Worm (Caenorhabditis elegans) whole organism, L2 larva: ENCODE data around the gene mnr-1.

Source experiments
- F13H6.1 ChIP-seq: sonication (generic microtip); optimal IDR thresholded peaks from 2 replicates; lab custom pipeline; 2016; ENCODE audit warnings: missing genetic modification characterization, missing compliant biosample characterization
- R02D3.7 ChIP-seq: fragments of 150-350 bp; optimal IDR thresholded peaks from 2 replicates; lab custom pipeline; 2014; ENCODE audit warnings: missing biosample characterization, missing genetic modification characterization
- Y55F3AM.14 ChIP-seq: fragments of 200-800 bp; sonication (Bioruptor generic); optimal IDR thresholded peaks from 2 replicates; lab custom pipeline; 2018; ENCODE audit warnings: mild to moderate bottlenecking, missing genetic modification characterization, missing compliant biosample characterization
- alr-1 ChIP-seq: fragments of 150-350 bp; optimal IDR thresholded peaks from 2 replicates; lab custom pipeline; 2014; ENCODE audit warnings: missing biosample characterization, missing genetic modification characterization
- aly-2 ChIP-seq: fragments of 150-350 bp; optimal IDR thresholded peaks from 2 replicates; lab custom pipeline; 2014; ENCODE audit warnings: missing biosample characterization, missing genetic modification characterization
- ama-1 ChIP-seq: fragments of 150-350 bp; optimal IDR thresholded peaks from 2 replicates; lab custom pipeline; 2018; ENCODE audit warnings: inconsistent platforms
- ceh-16 ChIP-seq: fragments of 150-350 bp; optimal IDR thresholded peaks from 2 replicates; lab custom pipeline; 2014; ENCODE audit warnings: missing biosample characterization, missing genetic modification characterization
- ceh-82 ChIP-seq: fragments of 150-350 bp; optimal IDR thresholded peaks from 2 replicates; lab custom pipeline; 2014; ENCODE audit warnings: missing biosample characterization, missing genetic modification characterization
- crh-2 ChIP-seq: sonication (generic microtip); optimal IDR thresholded peaks from 2 replicates; lab custom pipeline; 2017; ENCODE audit warnings: missing biosample characterization, missing genetic modification characterization
- dmd-4 ChIP-seq: sonication (generic microtip); optimal IDR thresholded peaks from 2 replicates; lab custom pipeline; 2017; ENCODE audit warnings: missing biosample characterization, missing genetic modification characterization
- fos-1 ChIP-seq: fragments of 150-350 bp; optimal IDR thresholded peaks from 2 replicates; lab custom pipeline; 2014; ENCODE audit warnings: missing biosample characterization, missing genetic modification characterization
- gmeb-1 ChIP-seq: fragments of 150-350 bp; optimal IDR thresholded peaks from 2 replicates; lab custom pipeline; 2014; ENCODE audit warnings: missing biosample characterization, missing genetic modification characterization
- lin-11 ChIP-seq: fragments of 150-350 bp; sonication (generic microtip); optimal IDR thresholded peaks from 2 replicates; lab custom pipeline; 2014; ENCODE audit warnings: missing biosample characterization, missing genetic modification characterization, inconsistent platforms, mixed read lengths
- lin-13 ChIP-seq: fragments of 150-350 bp; optimal IDR thresholded peaks from 2 replicates; lab custom pipeline; 2014; ENCODE audit warnings: missing biosample characterization, missing genetic modification reagents, missing genetic modification characterization
- lsy-2 ChIP-seq, 2 experiments: fragments of 150-350 bp in 1 of 2; sonication (generic microtip) in 1 of 2; optimal IDR thresholded peaks; 2 replicates each; lab custom pipeline; 2014 to 2017; ENCODE audit warnings: missing biosample characterization in 2 of 2, missing genetic modification characterization in 2 of 2
- mab-5 ChIP-seq: fragments of 150-350 bp; optimal IDR thresholded peaks from 2 replicates; lab custom pipeline; 2014; ENCODE audit warnings: missing biosample characterization, missing genetic modification characterization
- mbf-1 ChIP-seq: sonication (generic microtip); optimal IDR thresholded peaks from 2 replicates; lab custom pipeline; 2017; ENCODE audit warnings: missing biosample characterization, missing genetic modification characterization
- mdl-1 ChIP-seq, 2 experiments: fragments of 150-350 bp in 1 of 2; sonication (generic microtip) in 1 of 2; optimal IDR thresholded peaks; 2 replicates each; lab custom pipeline; 2017; ENCODE audit warnings: missing biosample characterization in 2 of 2, missing genetic modification characterization in 2 of 2
- nhr-10 ChIP-seq: sonication (generic microtip); optimal IDR thresholded peaks from 2 replicates; lab custom pipeline; 2017; ENCODE audit warnings: missing biosample characterization, missing genetic modification characterization
- nhr-12 ChIP-seq: fragments of 150-350 bp; optimal IDR thresholded peaks from 2 replicates; lab custom pipeline; 2014; ENCODE audit warnings: missing biosample characterization, missing genetic modification characterization
- nhr-129 ChIP-seq: fragments of 150-350 bp; optimal IDR thresholded peaks from 2 replicates; lab custom pipeline; 2014; ENCODE audit warnings: missing biosample characterization, missing genetic modification characterization
- nhr-23 ChIP-seq: fragments of 150-350 bp; optimal IDR thresholded peaks from 2 replicates; lab custom pipeline; 2014; ENCODE audit warnings: missing biosample characterization, missing genetic modification reagents, missing genetic modification characterization
- nhr-237 ChIP-seq: fragments of 150-350 bp; optimal IDR thresholded peaks from 2 replicates; lab custom pipeline; 2014; ENCODE audit warnings: missing biosample characterization, missing genetic modification characterization
- nhr-25 ChIP-seq: fragments of 150-350 bp; sonication (generic microtip); optimal IDR thresholded peaks from 3 replicates; lab custom pipeline; 2014; ENCODE audit warnings: missing biosample characterization, missing genetic modification characterization
- nhr-6 ChIP-seq: fragments of 150-350 bp; optimal IDR thresholded peaks from 2 replicates; lab custom pipeline; 2014; ENCODE audit warnings: missing biosample characterization, missing genetic modification characterization
- nhr-77 ChIP-seq: fragments of 150-350 bp; optimal IDR thresholded peaks from 2 replicates; lab custom pipeline; 2014; ENCODE audit warnings: missing biosample characterization, missing genetic modification characterization
- peb-1 ChIP-seq: fragments of 150-350 bp; optimal IDR thresholded peaks from 2 replicates; lab custom pipeline; 2014; ENCODE audit warnings: missing biosample characterization, missing genetic modification characterization
- sem-4 ChIP-seq: fragments of 150-350 bp; optimal IDR thresholded peaks from 2 replicates; lab custom pipeline; 2014; ENCODE audit warnings: missing biosample characterization, missing genetic modification reagents, missing genetic modification characterization
- sma-9 ChIP-seq, 2 experiments: fragments of 150-350 bp in 1 of 2; sonication (generic microtip) in 1 of 2; optimal IDR thresholded peaks; 2 replicates each; lab custom pipeline; 2014 to 2016; ENCODE audit warnings: missing genetic modification characterization in 2 of 2, mild to moderate bottlenecking in 1 of 2, missing biosample characterization in 1 of 2, missing compliant biosample characterization in 1 of 2, missing genetic modification reagents in 1 of 2, moderate library complexity in 1 of 2
- snpc-4 ChIP-seq: fragments of 150-350 bp; optimal IDR thresholded peaks from 2 replicates; lab custom pipeline; 2014; ENCODE audit warnings: missing biosample characterization, missing genetic modification characterization
- unc-39 ChIP-seq: fragments of 150-350 bp; optimal IDR thresholded peaks from 2 replicates; lab custom pipeline; 2014; ENCODE audit warnings: missing biosample characterization, missing genetic modification characterization
- unc-55 ChIP-seq: fragments of 150-350 bp; sonication (generic microtip); optimal IDR thresholded peaks from 3 replicates; lab custom pipeline; 2014; ENCODE audit warnings: missing biosample characterization, missing genetic modification reagents, missing genetic modification characterization
- unc-62 ChIP-seq: fragments of 150-350 bp; optimal IDR thresholded peaks from 2 replicates; lab custom pipeline; 2014; ENCODE audit warnings: missing biosample characterization, missing genetic modification reagents, missing genetic modification characterization
- ztf-1 ChIP-seq: fragments of 200-800 bp; sonication (Bioruptor generic); conservative IDR thresholded peaks from 2 replicates; pipeline ENCODE4 v1.3.6; 2022; ENCODE audit warnings: missing genetic modification characterization, missing compliant biosample characterization
- ztf-11 ChIP-seq: sonication (generic microtip); optimal IDR thresholded peaks from 2 replicates; lab custom pipeline; 2017; ENCODE audit warnings: missing biosample characterization, missing genetic modification characterization
- ztf-4 ChIP-seq: fragments of 150-350 bp; optimal IDR thresholded peaks from 2 replicates; lab custom pipeline; 2014; ENCODE audit warnings: missing biosample characterization, missing genetic modification characterization

The mnr-1 gene

DNA sequence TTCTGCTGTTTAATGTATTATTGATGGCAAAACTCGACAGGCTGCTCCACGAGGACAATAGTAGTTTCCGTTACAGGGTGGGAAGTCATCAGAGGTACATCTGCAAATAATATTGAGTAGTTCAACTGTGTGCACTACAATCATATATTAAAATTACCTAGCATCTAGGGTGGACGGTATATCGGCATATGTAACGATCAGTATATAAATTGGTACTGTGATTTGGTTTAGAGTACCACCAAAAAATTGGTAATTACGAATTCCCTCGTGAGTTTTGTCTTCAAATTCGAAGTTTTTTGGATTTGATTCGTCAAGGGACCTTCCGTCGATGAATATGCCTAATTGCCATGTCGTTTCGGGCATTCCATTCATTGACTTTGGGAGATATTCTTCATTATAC, 17.6 kb upstream of the mnr-1 start, which contains the start of gene ttr-13:
Gene ttr-13 (minus strand): TSS at position 101 of the 400 bp plus-strand sequence.
- no peak for TF ChIP-seq fos-1
- no peak for TF ChIP-seq ztf-4 (tag; lab: Kevin White, UChicago)
- no peak for TF ChIP-seq R02D3.7 (tag; lab: Kevin White, UChicago)
- no peak for TF ChIP-seq unc-39 (tag; lab: Kevin White, UChicago)
- no peak for TF ChIP-seq F13H6.1 (tag; lab: Kevin White, UChicago)
- TF ChIP-seq lin-11 (tag; lab: Kevin White, UChicago), result no peak
- no peak for TF ChIP-seq ama-1 (lab: Kevin White, UChicago)
- TF ChIP-seq gmeb-1 (tag; lab: Kevin White, UChicago), result no peak
- no peak for TF ChIP-seq nhr-12 (tag; lab: Kevin White, UChicago)
- TF ChIP-seq alr-1 (tag; lab: Kevin White, UChicago), result no peak
- no peak for TF ChIP-seq ceh-82 (tag; lab: Kevin White, UChicago)
- TF ChIP-seq ceh-16 (tag; lab: Kevin White, UChicago), result no peak
- no peak for TF ChIP-seq nhr-77 (tag; lab: Kevin White, UChicago)
- TF ChIP-seq sma-9 (GFP tag; optimal IDR thresholded peaks at IDR 0.05; lab: Kevin White, UChicago), result no peak
- TF ChIP-seq sma-9 (tag; optimal IDR thresholded peaks at IDR 0.05; lab: Kevin White, UChicago), result no peak
- no peak for TF ChIP-seq peb-1 (tag; lab: Kevin White, UChicago)
- TF ChIP-seq nhr-10, result no peak
- no peak for TF ChIP-seq mdl-1 (tag; optimal IDR thresholded peaks at IDR 0.05; lab: Kevin White, UChicago)
- TF ChIP-seq snpc-4, result no peak

ce11 chrV:20638344-20638743, 16.1 kb upstream of the mnr-1 start, which contains the start of gene Y44A6B.3:
Gene Y44A6B.3, minus strand, starts transcription at chrV:20638444.
- no peak for TF ChIP-seq unc-55 (GFP tag; lab: Kevin White, UChicago)
- TF ChIP-seq nhr-10, result no peak
- TF ChIP-seq nhr-129 (tag; lab: Kevin White, UChicago), result no peak
- no peak for TF ChIP-seq ztf-1 (GFP tag; lab: Robert Waterston, UW)
- TF ChIP-seq unc-62 (GFP tag; lab: Kevin White, UChicago), result no peak
- no peak for TF ChIP-seq alr-1 (tag; lab: Kevin White, UChicago)
- TF ChIP-seq F13H6.1 (tag; lab: Kevin White, UChicago), result no peak
- TF ChIP-seq nhr-12 (tag; lab: Kevin White, UChicago), result no peak
- no peak for TF ChIP-seq aly-2 (tag; lab: Kevin White, UChicago)
- no peak for TF ChIP-seq dmd-4 (tag; lab: Kevin White, UChicago)

DNA sequence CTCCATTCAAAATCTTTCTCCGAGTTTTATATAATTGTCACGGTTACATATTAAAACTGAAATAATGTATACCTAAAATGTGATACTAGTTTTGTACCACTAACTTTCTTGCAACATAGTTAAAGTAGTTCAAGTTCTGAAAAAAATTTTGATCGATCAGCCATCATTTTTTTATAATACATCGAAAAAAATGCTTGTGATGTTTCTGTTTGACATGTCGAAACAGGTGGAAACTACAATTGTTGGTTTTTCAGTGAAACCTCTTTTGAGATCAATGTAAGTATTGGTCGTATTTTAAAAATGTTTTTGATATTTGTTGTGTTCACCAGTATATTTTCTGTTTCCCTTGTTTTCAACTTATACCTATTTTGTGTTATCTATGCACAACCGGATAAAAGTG, 15.2 kb upstream of the mnr-1 start, which contains the start of gene srxa-14:
Gene srxa-14 (plus strand): TSS at position 301 of the 400 bp plus-strand sequence.
- TF ChIP-seq nhr-77 (tag; lab: Kevin White, UChicago) (no peak), lin-11 (tag; lab: Kevin White, UChicago) (no peak), ceh-16 (tag; lab: Kevin White, UChicago) (no peak), crh-2 (tag; lab: Kevin White, UChicago) (no peak), unc-55 (GFP tag; lab: Kevin White, UChicago) (no peak), mbf-1 (no peak), aly-2 (tag; lab: Kevin White, UChicago) (no peak), peb-1 (tag; lab: Kevin White, UChicago) (no peak), R02D3.7 (tag; lab: Kevin White, UChicago) (no peak), nhr-25 (tag; lab: Kevin White, UChicago) (no peak), nhr-237 (tag; lab: Kevin White, UChicago) (no peak), lin-13 (GFP tag; lab: Kevin White, UChicago) (no peak), ztf-1 (GFP tag; lab: Robert Waterston, UW) (no peak)

DNA sequence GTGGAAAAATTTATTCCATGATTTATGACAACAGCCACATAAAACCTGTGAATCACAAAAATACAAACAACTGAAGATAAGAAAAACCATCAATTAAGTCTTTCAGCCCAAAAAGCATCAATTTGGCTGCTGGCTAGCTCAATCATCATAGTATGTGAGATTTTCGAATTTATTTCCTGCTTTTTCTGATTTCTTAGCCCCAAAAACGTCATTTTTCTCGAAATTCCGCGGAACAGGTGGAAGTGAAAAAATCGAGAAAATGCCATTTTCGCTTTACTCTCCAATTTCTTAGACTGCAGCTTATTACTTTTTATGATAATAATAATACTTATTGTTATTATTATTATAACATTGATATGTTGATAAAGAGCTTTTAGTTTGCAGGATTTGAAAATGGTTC, 12.6 kb upstream of the mnr-1 start, which contains the start of gene srxa-15:
Gene srxa-15 (plus strand): TSS at position 301 of the 400 bp plus-strand sequence.
- TF ChIP-seq nhr-129 (tag; lab: Kevin White, UChicago), result no peak
- no peak for TF ChIP-seq peb-1 (tag; lab: Kevin White, UChicago)
- no peak for TF ChIP-seq ceh-82 (tag; lab: Kevin White, UChicago)
- TF ChIP-seq lin-13 (GFP tag; lab: Kevin White, UChicago), result no peak
- no peak for TF ChIP-seq nhr-6 (tag; lab: Kevin White, UChicago)
- TF ChIP-seq lsy-2 (tag; optimal IDR thresholded peaks at IDR 0.05; lab: Kevin White, UChicago), result no peak
- TF ChIP-seq unc-39 (tag; lab: Kevin White, UChicago), result no peak
- TF ChIP-seq nhr-77 (tag; lab: Kevin White, UChicago), result no peak
- TF ChIP-seq ztf-11, result no peak
- TF ChIP-seq ceh-16 (tag; lab: Kevin White, UChicago), result no peak
- no peak for TF ChIP-seq F13H6.1 (tag; lab: Kevin White, UChicago)
- TF ChIP-seq mab-5, result no peak
- TF ChIP-seq Y55F3AM.14 (GFP tag; lab: Kevin White, UChicago), result no peak
- TF ChIP-seq nhr-12 (tag; lab: Kevin White, UChicago), result no peak
- no peak for TF ChIP-seq sem-4 (tag; lab: Kevin White, UChicago)
- TF ChIP-seq lin-11 (tag; lab: Kevin White, UChicago), result no peak
- TF ChIP-seq nhr-237 (tag; lab: Kevin White, UChicago), result no peak
- TF ChIP-seq crh-2 (tag; lab: Kevin White, UChicago), result no peak
- no peak for TF ChIP-seq mdl-1 (tag; optimal IDR thresholded peaks at IDR 0.05; lab: Kevin White, UChicago)
- TF ChIP-seq nhr-23 (tag; lab: Kevin White, UChicago), result no peak
